Worm (Caenorhabditis elegans) whole organism, young adult: Measurements from ENCODE around the gene cutl-11.
A peak's percentile ranks its signal among the peaks of the same experiment; 100 is the strongest.

Experiments used
- B0336.3 ChIP-seq: fragments of 200-800 bp; sonication (Bioruptor generic); IDR thresholded peaks from 2 replicates; pipeline ENCODE4 v1.3.6; 2022; ENCODE audit warnings: missing genetic modification characterization, missing compliant biosample characterization
- C17E4.6 ChIP-seq: fragments of 200-800 bp; sonication (Bioruptor generic); IDR thresholded peaks from 2 replicates; pipeline ENCODE4 v1.3.6; 2022; ENCODE audit warnings: missing genetic modification reagents, missing genetic modification characterization, missing compliant biosample characterization
- F10E7.11 ChIP-seq: sonication (generic microtip); optimal IDR thresholded peaks from 2 replicates; lab custom pipeline; 2017; ENCODE audit warnings: mild to moderate bottlenecking, missing genetic modification characterization, moderate library complexity, missing compliant biosample characterization
- F37B4.10 ChIP-seq: fragments of 200-800 bp; sonication (Bioruptor generic); IDR thresholded peaks from 2 replicates; pipeline ENCODE4 v1.3.6; 2022; ENCODE audit warnings: missing genetic modification characterization, missing compliant biosample characterization
- T07F8.4 ChIP-seq: sonication (generic microtip); optimal IDR thresholded peaks from 2 replicates; lab custom pipeline; 2016; ENCODE audit warnings: mild to moderate bottlenecking, missing genetic modification characterization, moderate library complexity, missing compliant biosample characterization
- T26A5.8 ChIP-seq: sonication (generic microtip); optimal IDR thresholded peaks from 2 replicates; lab custom pipeline; 2016; ENCODE audit warnings: missing genetic modification characterization, missing compliant biosample characterization
- Y56A3A.18 ChIP-seq: fragments of 200-800 bp; sonication (Bioruptor generic); IDR thresholded peaks from 2 replicates; pipeline ENCODE4 v1.3.6; 2022; ENCODE audit warnings: missing genetic modification reagents, missing genetic modification characterization, missing compliant biosample characterization
- ZK185.1 ChIP-seq: sonication (generic microtip); optimal IDR thresholded peaks from 2 replicates; lab custom pipeline; 2016; ENCODE audit warnings: mild to moderate bottlenecking, missing genetic modification characterization, missing compliant biosample characterization; ENCODE audit not compliant: poor library complexity, severe bottlenecking
- aptf-2 ChIP-seq: fragments of 200-800 bp; sonication (Bioruptor generic); conservative IDR thresholded peaks from 2 replicates; pipeline ENCODE4 v1.3.6; 2022; ENCODE audit warnings: missing genetic modification reagents, missing genetic modification characterization, missing compliant biosample characterization
- athp-1 ChIP-seq: sonication (generic microtip); optimal IDR thresholded peaks from 2 replicates; lab custom pipeline; 2017; ENCODE audit warnings: mild to moderate bottlenecking, missing genetic modification characterization, missing compliant biosample characterization
- attf-3 ChIP-seq: fragments of 200-800 bp; sonication (Bioruptor generic); conservative IDR thresholded peaks from 2 replicates; pipeline ENCODE4 v1.3.6; 2022; ENCODE audit warnings: missing genetic modification reagents, missing genetic modification characterization, missing compliant biosample characterization
- attf-6 ChIP-seq: fragments of 200-800 bp; sonication (Bioruptor generic); IDR thresholded peaks from 2 replicates; pipeline ENCODE4 v1.3.6; 2022; ENCODE audit warnings: missing genetic modification reagents, missing genetic modification characterization, missing compliant biosample characterization
- bed-2 ChIP-seq: fragments of 200-800 bp; sonication (Bioruptor generic); IDR thresholded peaks from 2 replicates; pipeline ENCODE4 v1.3.6; 2022; ENCODE audit warnings: missing genetic modification reagents, missing genetic modification characterization, missing compliant biosample characterization
- cebp-2 ChIP-seq: fragments of 200-800 bp; sonication (Bioruptor generic); IDR thresholded peaks from 2 replicates; pipeline ENCODE4 v1.3.6; 2022; ENCODE audit warnings: missing genetic modification characterization, missing compliant biosample characterization
- ceh-27 ChIP-seq: fragments of 200-800 bp; sonication (Bioruptor generic); optimal IDR thresholded peaks from 2 replicates; lab custom pipeline; 2018; ENCODE audit warnings: mild to moderate bottlenecking, missing genetic modification characterization, moderate library complexity, missing compliant biosample characterization
- ceh-40 ChIP-seq: fragments of 200-800 bp; sonication (Bioruptor generic); IDR thresholded peaks from 2 replicates; pipeline ENCODE4 v1.3.6; 2022; ENCODE audit warnings: missing genetic modification characterization, missing compliant biosample characterization
- ceh-79 ChIP-seq: sonication (generic microtip); optimal IDR thresholded peaks from 2 replicates; lab custom pipeline; 2017; ENCODE audit warnings: mild to moderate bottlenecking, missing genetic modification characterization, missing compliant biosample characterization
- ceh-91 ChIP-seq: fragments of 200-800 bp; sonication (Bioruptor generic); IDR thresholded peaks from 2 replicates; pipeline ENCODE4 v1.3.6; 2022; ENCODE audit warnings: missing genetic modification reagents, missing genetic modification characterization, missing compliant biosample characterization
- chd-7 ChIP-seq: sonication (generic microtip); optimal IDR thresholded peaks from 2 replicates; lab custom pipeline; 2016; ENCODE audit warnings: mild to moderate bottlenecking, missing genetic modification characterization, moderate library complexity, missing compliant biosample characterization
- dox-1 ChIP-seq: fragments of 200-800 bp; sonication (Bioruptor generic); IDR thresholded peaks from 2 replicates; pipeline ENCODE4 v1.3.6; 2022; ENCODE audit warnings: missing genetic modification reagents, missing genetic modification characterization, missing compliant biosample characterization
- gei-17 ChIP-seq: fragments of 200-800 bp; sonication (Bioruptor generic); optimal IDR thresholded peaks from 2 replicates; lab custom pipeline; 2018; ENCODE audit warnings: mild to moderate bottlenecking, missing genetic modification characterization, missing compliant biosample characterization
- hlh-26 ChIP-seq: fragments of 200-800 bp; sonication (Bioruptor generic); conservative IDR thresholded peaks from 2 replicates; pipeline ENCODE4 v1.3.6; 2022; ENCODE audit warnings: missing genetic modification reagents, missing genetic modification characterization, missing compliant biosample characterization
- hmg-1.2 ChIP-seq: fragments of 200-800 bp; sonication (Bioruptor generic); IDR thresholded peaks from 2 replicates; pipeline ENCODE4 v1.3.6; 2022; ENCODE audit warnings: missing genetic modification reagents, missing genetic modification characterization, missing compliant biosample characterization
- hmg-20 ChIP-seq: fragments of 200-800 bp; sonication (Bioruptor generic); IDR thresholded peaks from 2 replicates; pipeline ENCODE4 v1.3.6; 2022; ENCODE audit warnings: missing genetic modification reagents, missing genetic modification characterization, missing compliant biosample characterization
- hsf-1 ChIP-seq: fragments of 200-800 bp; sonication (Bioruptor generic); IDR thresholded peaks from 2 replicates; pipeline ENCODE4 v1.3.6; 2022; ENCODE audit warnings: missing genetic modification reagents, missing genetic modification characterization, missing compliant biosample characterization
- lag-1 ChIP-seq: fragments of 200-800 bp; sonication (Bioruptor generic); IDR thresholded peaks from 2 replicates; pipeline ENCODE4 v1.3.6; 2022; ENCODE audit warnings: missing genetic modification reagents, missing genetic modification characterization, missing compliant biosample characterization
- let-526 ChIP-seq: fragments of 200-800 bp; sonication (Bioruptor generic); IDR thresholded peaks from 2 replicates; pipeline ENCODE4 v1.3.6; 2022; ENCODE audit warnings: missing genetic modification reagents, missing genetic modification characterization, missing compliant biosample characterization
- lin-54 ChIP-seq: fragments of 200-800 bp; sonication (Bioruptor generic); optimal IDR thresholded peaks from 2 replicates; lab custom pipeline; 2018; ENCODE audit warnings: mild to moderate bottlenecking, missing genetic modification characterization, missing compliant biosample characterization
- lir-1 ChIP-seq: fragments of 200-800 bp; sonication (Bioruptor generic); conservative IDR thresholded peaks from 2 replicates; pipeline ENCODE4 v1.3.6; 2022; ENCODE audit warnings: missing genetic modification reagents, missing genetic modification characterization, missing compliant biosample characterization
- lsl-1 ChIP-seq: fragments of 200-800 bp; sonication (Bioruptor generic); optimal IDR thresholded peaks from 2 replicates; lab custom pipeline; 2018; ENCODE audit warnings: mild to moderate bottlenecking, missing genetic modification characterization, moderate library complexity, missing compliant biosample characterization
- madf-8 ChIP-seq: fragments of 200-800 bp; sonication (Bioruptor generic); conservative IDR thresholded peaks from 2 replicates; pipeline ENCODE4 v1.3.6; 2022; ENCODE audit warnings: missing genetic modification reagents, missing genetic modification characterization, missing compliant biosample characterization
- mel-28 ChIP-seq: sonication (generic microtip); optimal IDR thresholded peaks from 2 replicates; lab custom pipeline; 2016; ENCODE audit warnings: borderline replicate concordance, mild to moderate bottlenecking, missing genetic modification characterization, missing compliant biosample characterization
- mes-4 ChIP-seq: sonication (generic microtip); optimal IDR thresholded peaks from 2 replicates; lab custom pipeline; 2016; ENCODE audit warnings: missing genotype, missing genetic modification characterization, missing compliant biosample characterization
- nfya-1 ChIP-seq: sonication (generic microtip); optimal IDR thresholded peaks from 2 replicates; lab custom pipeline; 2017; ENCODE audit warnings: antibody characterized with exemption, missing compliant biosample characterization, missing genetic modification characterization, borderline replicate concordance; ENCODE audit not compliant: insufficient read depth
- nhr-179 ChIP-seq: sonication (generic microtip); optimal IDR thresholded peaks from 2 replicates; lab custom pipeline; 2016; ENCODE audit warnings: mild to moderate bottlenecking, missing genetic modification characterization, missing compliant biosample characterization
- nhr-80 ChIP-seq: sonication (generic microtip); optimal IDR thresholded peaks from 2 replicates; lab custom pipeline; 2016; ENCODE audit warnings: missing genetic modification characterization, missing compliant biosample characterization
- nhr-90 ChIP-seq: sonication (generic microtip); optimal IDR thresholded peaks from 2 replicates; lab custom pipeline; 2016; ENCODE audit warnings: missing genotype, mild to moderate bottlenecking, missing genetic modification characterization, missing compliant biosample characterization
- pbrm-1 ChIP-seq: fragments of 200-800 bp; sonication (Bioruptor generic); IDR thresholded peaks from 2 replicates; pipeline ENCODE4 v1.3.6; 2022; ENCODE audit warnings: missing genetic modification reagents, missing genetic modification characterization, missing compliant biosample characterization
- snpc-3.4 ChIP-seq: sonication (generic microtip); optimal IDR thresholded peaks from 2 replicates; lab custom pipeline; 2017; ENCODE audit warnings: missing genetic modification characterization, mild to moderate bottlenecking, missing compliant biosample characterization, antibody characterized with exemption, moderate library complexity, missing genotype, missing genetic modification reagents
- unc-62 ChIP-seq: fragments of 150-350 bp; optimal IDR thresholded peaks from 2 replicates; lab custom pipeline; 2014; ENCODE audit warnings: missing biosample characterization, missing genetic modification reagents, missing genetic modification characterization
- xnd-1 ChIP-seq: sonication (generic microtip); optimal IDR thresholded peaks from 2 replicates; lab custom pipeline; 2016; ENCODE audit warnings: missing genotype, missing genetic modification reagents, missing genetic modification characterization, missing compliant biosample characterization
- zfh-2 ChIP-seq: fragments of 200-800 bp; sonication (Bioruptor generic); conservative IDR thresholded peaks from 2 replicates; pipeline ENCODE4 v1.3.6; 2022; ENCODE audit warnings: missing genetic modification reagents, missing genetic modification characterization, missing compliant biosample characterization
- zim-3 ChIP-seq: sonication (generic microtip); optimal IDR thresholded peaks from 2 replicates; lab custom pipeline; 2017; ENCODE audit warnings: mild to moderate bottlenecking, missing genetic modification characterization, moderate library complexity, missing compliant biosample characterization
- ztf-22 ChIP-seq: fragments of 200-800 bp; sonication (Bioruptor generic); optimal IDR thresholded peaks from 2 replicates; lab custom pipeline; 2018; ENCODE audit warnings: mild to moderate bottlenecking, missing genetic modification characterization, moderate library complexity, missing compliant biosample characterization
- ztf-25 ChIP-seq: fragments of 200-800 bp; sonication (Bioruptor generic); IDR thresholded peaks from 2 replicates; pipeline ENCODE4 v1.3.6; 2022; ENCODE audit warnings: missing genetic modification reagents, missing genetic modification characterization, missing compliant biosample characterization
- ztf-26 ChIP-seq: sonication (generic microtip); optimal IDR thresholded peaks from 2 replicates; lab custom pipeline; 2017; ENCODE audit warnings: missing genetic modification characterization, missing compliant biosample characterization
- ztf-28 ChIP-seq: fragments of 200-800 bp; sonication (Bioruptor generic); IDR thresholded peaks from 2 replicates; pipeline ENCODE4 v1.3.6; 2022; ENCODE audit warnings: missing genetic modification reagents, missing genetic modification characterization, missing compliant biosample characterization
- ztf-3 ChIP-seq: fragments of 200-800 bp; sonication (Bioruptor generic); optimal IDR thresholded peaks from 2 replicates; lab custom pipeline; 2018; ENCODE audit warnings: mild to moderate bottlenecking, missing genetic modification characterization, missing compliant biosample characterization

The cutl-11 gene

ce11 chrX:11603234-11604108, 47.2 kb downstream of the cutl-11 start (continued):
- TF ChIP-seq bed-2 (GFP tag; lab: Robert Waterston, UW), result no peak
- TF ChIP-seq unc-62, result no peak
- TF ChIP-seq Y56A3A.18, result peak; percentile 92
- peak; percentile 33; the same call in 1 of the 2 replicates for TF ChIP-seq hmg-20 (GFP tag; lab: Robert Waterston, UW)
- TF ChIP-seq aptf-2 (GFP tag; lab: Robert Waterston, UW), result no peak
- peak; percentile 44 for TF ChIP-seq ceh-79
- peak; percentile 31 for TF ChIP-seq F10E7.11 (tag; lab: Kevin White, UChicago)
- peak; percentile 60 for TF ChIP-seq ztf-26 (tag; lab: Kevin White, UChicago)
- peak; percentile 40; the same call in 1 of the 2 replicates for TF ChIP-seq attf-6 (GFP tag; lab: Robert Waterston, UW)
- peak; percentile 74 for TF ChIP-seq gei-17 (GFP tag; lab: Kevin White, UChicago)
- TF ChIP-seq attf-3 (GFP tag; lab: Robert Waterston, UW), result no peak
- TF ChIP-seq xnd-1 (tag; lab: Kevin White, UChicago), result no peak
- TF ChIP-seq dox-1 (GFP tag; lab: Robert Waterston, UW), result no peak
- no peak for TF ChIP-seq nhr-179
- no peak for TF ChIP-seq zim-3
- TF ChIP-seq athp-1, result peak; percentile 26
- TF ChIP-seq pbrm-1 (GFP tag; lab: Robert Waterston, UW), result no peak
- TF ChIP-seq mel-28 (tag; lab: Kevin White, UChicago), result no peak
- TF ChIP-seq C17E4.6 (GFP tag; lab: Robert Waterston, UW), result no peak
- peak; percentile 64 for TF ChIP-seq ZK185.1 (tag; lab: Kevin White, UChicago)
- peak; percentile 15; the same call in 1 of the 2 replicates for TF ChIP-seq hmg-1.2 (GFP tag; lab: Robert Waterston, UW)
- TF ChIP-seq ztf-22 (GFP tag; lab: Kevin White, UChicago), result no peak
- TF ChIP-seq hlh-26, result no peak
- TF ChIP-seq nhr-90 (tag; lab: Kevin White, UChicago), result peak; percentile 27
- TF ChIP-seq ceh-91 (GFP tag; lab: Robert Waterston, UW), result no peak
- TF ChIP-seq madf-8 (GFP tag; lab: Robert Waterston, UW), result no peak
- TF ChIP-seq T26A5.8, result no peak
- no peak for TF ChIP-seq ceh-27 (GFP tag; lab: Kevin White, UChicago)
- TF ChIP-seq T07F8.4, result no peak
- TF ChIP-seq lin-54 (GFP tag; lab: Kevin White, UChicago), result peak; percentile 38
- no peak for TF ChIP-seq lag-1 (GFP tag; lab: Robert Waterston, UW)
- peak; percentile 23 for TF ChIP-seq chd-7 (tag; lab: Kevin White, UChicago)
- TF ChIP-seq let-526, result no peak
- TF ChIP-seq snpc-3.4, result no peak
- no peak for TF ChIP-seq mes-4 (tag; lab: Kevin White, UChicago)
- TF ChIP-seq lir-1, result no peak
- TF ChIP-seq ztf-25 (GFP tag; lab: Robert Waterston, UW), result no peak
- no peak for TF ChIP-seq ceh-40
- no peak for TF ChIP-seq F37B4.10
- peak; percentile 15; the same call in 1 of the 2 replicates for TF ChIP-seq hsf-1 (GFP tag; lab: Robert Waterston, UW)
- TF ChIP-seq cebp-2 (GFP tag; lab: Robert Waterston, UW), result no peak
- TF ChIP-seq nfya-1 (tag; lab: Kevin White, UChicago), result no peak
- TF ChIP-seq zfh-2 (GFP tag; lab: Robert Waterston, UW), result no peak
- TF ChIP-seq lsl-1 (GFP tag; lab: Kevin White, UChicago), result no peak
- peak; percentile 86 for TF ChIP-seq B0336.3 (GFP tag; lab: Robert Waterston, UW)
- peak; percentile 14 for TF ChIP-seq nhr-80 (tag; lab: Kevin White, UChicago)
- peak; percentile 64 for TF ChIP-seq ztf-3
- no peak for TF ChIP-seq ztf-28 (GFP tag; lab: Robert Waterston, UW)
